Worm (Caenorhabditis elegans): ENCODE results near the gene cpr-5.

Gene cpr-5

DNA sequence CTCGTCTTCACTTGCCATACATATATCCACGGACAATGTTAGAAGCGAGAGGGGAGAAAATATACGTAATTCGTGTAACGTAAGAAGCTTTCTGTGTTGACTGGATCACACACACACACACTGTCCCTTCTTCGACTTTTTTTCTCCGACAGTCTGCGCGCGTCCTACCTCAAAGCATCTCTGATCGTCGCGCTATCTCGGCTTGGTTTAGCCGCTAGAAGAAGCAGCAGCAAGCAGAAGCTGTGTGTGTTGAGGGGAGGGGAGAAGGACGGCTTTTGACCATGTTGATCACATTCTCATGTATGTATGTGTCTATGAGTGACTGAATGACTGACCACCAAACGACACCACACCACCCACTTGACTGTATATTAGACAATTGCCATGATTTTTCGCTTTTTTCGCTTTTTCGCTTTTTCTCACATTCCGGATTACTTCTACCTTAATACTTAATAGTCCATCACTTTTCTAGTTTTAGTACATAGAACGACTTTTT lies 30.4 kb upstream of the cpr-5 start, which contains the start of gene T21H3.5:
Gene T21H3.5, minus strand, starts transcription at position 98 of the 496 bp plus-strand sequence.
- TF ChIP-seq ceh-32 (tag; optimal IDR thresholded peaks at IDR 0.05; ENCODE audit: poor library complexity) (no peak), snpc-1.2 (GFP tag; IDR thresholded peaks at IDR 0.05) (no peak), sdz-12 (GFP tag; optimal IDR thresholded peaks at IDR 0.05) (no peak), hlh-11 (tag; optimal IDR thresholded peaks at IDR 0.05) (peak; percentile 18), ztf-11 (tag; optimal IDR thresholded peaks at IDR 0.05) (no peak), rbr-2 (tag; optimal IDR thresholded peaks at IDR 0.05) (no peak), F10B5.3 (tag; optimal IDR thresholded peaks at IDR 0.05) (no peak), daf-19 (GFP tag; conservative IDR thresholded peaks at IDR 0.05) (no peak), ceh-44 (GFP tag; IDR thresholded peaks at IDR 0.05) (no peak), unc-39 (tag; optimal IDR thresholded peaks at IDR 0.05) (no peak), ama-1 (optimal IDR thresholded peaks at IDR 0.05) (no peak), set-16 (GFP tag; IDR thresholded peaks at IDR 0.05) (peak; percentile 32; the same call in 1 of the 2 replicates), unc-62 (GFP tag; optimal IDR thresholded peaks at IDR 0.05 in 1 of 2) (peak in 1 of 2 experiments; percentile 91), unc-62 (tag; optimal IDR thresholded peaks at IDR 0.05) (no peak), mxl-3 (GFP tag; optimal IDR thresholded peaks at IDR 0.05) (peak; percentile 66), T26A8.4 (GFP tag; IDR thresholded peaks at IDR 0.05) (no peak), cey-2 (tag; optimal IDR thresholded peaks at IDR 0.05; ENCODE audit: borderline replicate concordance, insufficient read depth) (no peak), Y48G9A.11 (GFP tag; IDR thresholded peaks at IDR 0.05) (no peak), mdl-1 (tag; optimal IDR thresholded peaks at IDR 0.05) (no peak), F26F4.8 (GFP tag; conservative IDR thresholded peaks at IDR 0.05) (no peak), daf-12 (tag; optimal IDR thresholded peaks at IDR 0.05) (no peak)

DNA sequence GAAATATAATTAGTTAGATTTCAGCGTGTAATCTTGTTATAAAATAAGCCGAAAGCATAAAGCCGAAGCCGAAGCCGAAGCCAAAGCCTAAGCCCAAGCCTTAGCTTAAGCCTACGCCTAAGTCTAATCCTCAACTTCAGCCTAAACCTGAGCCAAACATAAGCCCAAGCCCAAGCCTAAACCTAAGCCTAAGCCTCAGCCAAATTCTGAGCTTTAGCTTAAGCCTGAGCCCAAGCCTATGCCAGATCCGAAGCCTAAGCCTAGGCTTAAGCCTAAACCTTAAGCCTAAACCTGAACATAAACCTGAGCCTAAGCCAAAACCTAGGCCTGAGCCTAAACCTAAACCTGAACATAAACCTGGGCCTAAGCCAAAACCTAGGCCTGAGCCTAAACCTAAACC lies 26.9 kb upstream of the cpr-5 start:
- TF ChIP-seq F44E2.7 (GFP tag; IDR thresholded peaks at IDR 0.05) (no peak), dmd-8 (GFP tag; IDR thresholded peaks at IDR 0.05) (0 out of 2 replicates have a peak, but pooled peaks have one; percentile 21), D1046.2 (GFP tag; IDR thresholded peaks at IDR 0.05) (no peak), madf-9 (GFP tag; conservative IDR thresholded peaks at IDR 0.05) (no peak), zip-2 (tag; optimal IDR thresholded peaks at IDR 0.05) (no peak), hmg-1.1 (GFP tag; IDR thresholded peaks at IDR 0.05) (no peak)

DNA sequence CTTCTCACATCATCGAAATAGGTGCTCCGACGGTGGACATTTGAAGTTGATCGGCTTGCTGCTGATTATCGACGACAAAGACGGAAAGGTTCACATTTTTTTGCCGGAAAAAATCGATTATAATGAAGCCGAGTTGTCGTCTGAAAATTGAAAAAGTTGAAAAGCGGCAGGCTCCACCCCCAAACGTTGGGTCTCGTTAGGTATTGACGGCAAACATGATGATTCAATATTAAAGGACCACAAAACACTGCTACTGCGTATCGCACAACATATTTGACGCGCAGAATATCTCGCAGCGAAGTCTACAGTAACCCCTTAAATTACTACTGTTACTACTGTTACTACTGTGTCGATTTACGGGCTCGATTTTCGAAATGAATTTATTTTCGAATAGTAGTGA lies 24.4 kb upstream of the cpr-5 start:
- TF ChIP-seq unc-130 (GFP tag; optimal IDR thresholded peaks at IDR 0.05), result no peak
- no peak for TF ChIP-seq nhr-25 (tag; optimal IDR thresholded peaks at IDR 0.05; ENCODE audit: borderline replicate concordance, insufficient read depth)
- peak; percentile 66 for TF ChIP-seq gei-8 (GFP tag; optimal IDR thresholded peaks at IDR 0.05)
- 0 out of 2 replicates have a peak, but pooled peaks have one; percentile 39 for TF ChIP-seq F44E2.7 (GFP tag; IDR thresholded peaks at IDR 0.05)
- peak; percentile 73 for TF ChIP-seq ctbp-1 (GFP tag; IDR thresholded peaks at IDR 0.05)
- no peak for TF ChIP-seq attf-4 (tag; optimal IDR thresholded peaks at IDR 0.05)
- TF ChIP-seq nhr-102 (tag; optimal IDR thresholded peaks at IDR 0.05), result peak; percentile 79
- peak; percentile 63 for TF ChIP-seq mes-2 (tag; optimal IDR thresholded peaks at IDR 0.05; ENCODE audit: poor library complexity, severe bottlenecking)
- TF ChIP-seq ceh-44 (GFP tag; IDR thresholded peaks at IDR 0.05), result no peak
- TF ChIP-seq lin-29 (GFP tag; IDR thresholded peaks at IDR 0.05), result 0 out of 2 replicates have a peak, but pooled peaks have one; percentile 34
- no peak for TF ChIP-seq lin-39 (tag; optimal IDR thresholded peaks at IDR 0.05)
- TF ChIP-seq nhr-6 (tag; optimal IDR thresholded peaks at IDR 0.05), result no peak
- peak in 1 of 2 experiments; percentile 66; a peak in 1 of 4 replicates for TF ChIP-seq madf-5 (GFP tag; IDR thresholded peaks at IDR 0.05)
- no peak for TF ChIP-seq spr-1 (tag; optimal IDR thresholded peaks at IDR 0.05)
- no peak for TF ChIP-seq lin-1 (GFP tag; IDR thresholded peaks at IDR 0.05)
- TF ChIP-seq Y5F2A.4 (GFP tag; optimal IDR thresholded peaks at IDR 0.05), result peak; percentile 19
- no peak for TF ChIP-seq dmd-9 (GFP tag; IDR thresholded peaks at IDR 0.05)
- TF ChIP-seq sdz-12 (GFP tag; optimal IDR thresholded peaks at IDR 0.05), result no peak
- no peak for TF ChIP-seq zip-2 (tag; optimal IDR thresholded peaks at IDR 0.05)
- TF ChIP-seq F10B5.3 (tag; optimal IDR thresholded peaks at IDR 0.05), result no peak
- no peak for TF ChIP-seq unc-39 (tag; optimal IDR thresholded peaks at IDR 0.05)
- peak; percentile 32 for TF ChIP-seq mep-1 (tag; optimal IDR thresholded peaks at IDR 0.05)
- TF ChIP-seq zag-1 (tag; optimal IDR thresholded peaks at IDR 0.05), result no peak
- 0 out of 2 replicates have a peak, but pooled peaks have one; percentile 65 for TF ChIP-seq Y105C5A.15 (GFP tag; IDR thresholded peaks at IDR 0.05)
- TF ChIP-seq egl-27 (tag; optimal IDR thresholded peaks at IDR 0.05), result no peak
- TF ChIP-seq tag-97 (GFP tag; IDR thresholded peaks at IDR 0.05), result 0 out of 2 replicates have a peak, but pooled peaks have one; percentile 16
- TF ChIP-seq fos-1 (tag; optimal IDR thresholded peaks at IDR 0.05), result no peak
- TF ChIP-seq D1046.2 (GFP tag; IDR thresholded peaks at IDR 0.05), result no peak
